Worm (Caenorhabditis elegans): Measurements from ENCODE around the gene nspb-3.

nspb-3 gene

DNA sequence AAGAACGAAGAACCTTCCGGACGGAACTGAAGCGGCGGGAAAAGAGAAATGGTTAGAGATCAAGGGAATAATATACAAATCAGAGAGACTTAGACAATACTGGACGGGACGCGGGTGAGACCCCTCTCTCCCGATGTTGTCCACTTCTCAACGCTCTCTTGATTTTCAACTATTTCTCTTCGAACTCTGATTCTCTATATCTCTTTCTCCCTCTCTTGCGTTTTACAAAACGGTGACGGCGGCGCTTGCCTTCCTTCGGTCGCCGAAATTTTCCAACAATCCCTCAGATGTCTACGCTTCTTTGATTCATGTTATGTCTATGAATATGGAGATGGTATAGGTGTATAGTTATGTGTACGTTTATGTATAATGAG lies 18.1 kb downstream of the nspb-3 start:
- TF ChIP-seq F13C5.2 (tag; optimal IDR thresholded peaks at IDR 0.05) (no peak), hmbx-1 (tag; optimal IDR thresholded peaks at IDR 0.05) (no peak), hmg-4 (GFP tag; optimal IDR thresholded peaks at IDR 0.05) (no peak), sea-1 (GFP tag; conservative IDR thresholded peaks at IDR 0.05) (no peak), B0310.2 (tag; optimal IDR thresholded peaks at IDR 0.05) (no peak), ets-7 (tag; optimal IDR thresholded peaks at IDR 0.05) (no peak), ceh-13 (GFP tag; optimal IDR thresholded peaks at IDR 0.05) (no peak), flt-1 (GFP tag; IDR thresholded peaks at IDR 0.05) (no peak), tra-4 (tag; optimal IDR thresholded peaks at IDR 0.05) (no peak), ama-1 (optimal IDR thresholded peaks at IDR 0.05) (no peak), tbx-11 (GFP tag; IDR thresholded peaks at IDR 0.05) (no peak), pes-1 (GFP tag; IDR thresholded peaks at IDR 0.05) (no peak), ceh-36 (tag; optimal IDR thresholded peaks at IDR 0.05) (no peak)

DNA sequence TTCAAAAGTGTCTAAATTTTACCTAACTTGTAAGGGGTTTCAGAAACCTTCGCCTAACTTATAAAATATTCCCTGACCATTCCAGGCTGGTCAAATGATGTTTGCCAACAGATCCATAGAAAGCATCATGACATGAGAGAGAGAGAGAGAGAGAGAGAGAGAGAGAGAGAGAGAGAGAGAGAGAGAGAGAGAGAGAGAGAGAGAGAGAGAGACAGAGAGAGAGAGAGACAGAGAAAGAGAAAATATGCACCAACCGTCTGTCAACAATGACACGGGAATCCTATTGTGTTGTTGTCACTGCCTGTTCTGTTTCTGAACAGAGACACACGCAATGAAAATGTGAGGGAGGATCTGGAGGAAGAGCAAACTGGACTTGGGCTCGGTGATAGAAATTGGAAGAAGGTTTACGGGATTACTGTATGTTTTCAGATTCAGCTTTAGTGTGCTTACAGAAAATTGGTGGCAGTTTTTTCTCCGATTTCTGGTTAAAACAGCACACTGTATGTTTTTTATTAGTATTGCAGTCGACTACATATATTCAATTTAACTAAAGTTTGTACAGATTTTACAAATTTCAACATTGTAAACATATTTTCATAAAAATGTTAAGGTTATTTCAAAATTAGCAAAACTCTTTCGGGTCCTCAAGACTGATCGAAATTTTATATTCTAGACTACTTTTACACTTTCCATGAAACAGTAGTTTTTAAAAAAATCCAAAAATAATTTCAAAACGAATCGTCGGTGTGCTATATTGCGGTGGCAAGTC lies 18.6 kb downstream of the nspb-3 start:
- no peak for TF ChIP-seq tbx-37 (GFP tag; conservative IDR thresholded peaks at IDR 0.05)
- no peak for TF ChIP-seq hnd-1 (tag; optimal IDR thresholded peaks at IDR 0.05)
- TF ChIP-seq hmbx-1 (tag; optimal IDR thresholded peaks at IDR 0.05): no peak
- TF ChIP-seq pes-1 (GFP tag; IDR thresholded peaks at IDR 0.05): no peak
- no peak for TF ChIP-seq B0310.2 (tag; optimal IDR thresholded peaks at IDR 0.05)
- no peak for TF ChIP-seq aly-1 (tag; optimal IDR thresholded peaks at IDR 0.05)
- no peak for TF ChIP-seq flt-1 (GFP tag; IDR thresholded peaks at IDR 0.05)
- no peak for TF ChIP-seq ama-1 (optimal IDR thresholded peaks at IDR 0.05)
- no peak for TF ChIP-seq ceh-13 (GFP tag; optimal IDR thresholded peaks at IDR 0.05)
- TF ChIP-seq ets-7 (tag; optimal IDR thresholded peaks at IDR 0.05): no peak
- no peak for TF ChIP-seq sea-1 (GFP tag; conservative IDR thresholded peaks at IDR 0.05)
- no peak for TF ChIP-seq ceh-36 (tag; optimal IDR thresholded peaks at IDR 0.05)
- no peak for TF ChIP-seq F13C5.2 (tag; optimal IDR thresholded peaks at IDR 0.05)
- TF ChIP-seq hmg-4 (GFP tag; optimal IDR thresholded peaks at IDR 0.05): no peak
- no peak for TF ChIP-seq scrt-1 (GFP tag; IDR thresholded peaks at IDR 0.05)

DNA sequence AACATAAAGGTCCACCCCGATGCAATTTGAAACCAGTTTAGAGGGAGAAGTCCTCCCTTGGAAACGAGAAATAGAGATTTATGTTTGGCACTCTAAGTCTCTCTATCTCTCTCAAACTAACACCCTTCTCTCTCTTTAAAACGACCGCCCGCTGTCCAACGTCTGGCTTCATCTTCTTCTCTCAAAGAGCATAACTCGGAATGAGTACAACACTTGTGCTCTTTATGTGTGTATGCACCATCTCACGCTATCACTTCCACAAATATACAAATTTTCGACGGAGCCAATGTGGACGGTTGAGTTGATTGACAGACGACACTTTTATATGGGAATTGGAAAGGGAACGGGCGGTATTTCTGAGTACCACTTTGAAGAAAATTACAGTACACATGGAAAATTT lies 20.4 kb downstream of the nspb-3 start:
- TF ChIP-seq tbx-37 (GFP tag; conservative IDR thresholded peaks at IDR 0.05): no peak

DNA sequence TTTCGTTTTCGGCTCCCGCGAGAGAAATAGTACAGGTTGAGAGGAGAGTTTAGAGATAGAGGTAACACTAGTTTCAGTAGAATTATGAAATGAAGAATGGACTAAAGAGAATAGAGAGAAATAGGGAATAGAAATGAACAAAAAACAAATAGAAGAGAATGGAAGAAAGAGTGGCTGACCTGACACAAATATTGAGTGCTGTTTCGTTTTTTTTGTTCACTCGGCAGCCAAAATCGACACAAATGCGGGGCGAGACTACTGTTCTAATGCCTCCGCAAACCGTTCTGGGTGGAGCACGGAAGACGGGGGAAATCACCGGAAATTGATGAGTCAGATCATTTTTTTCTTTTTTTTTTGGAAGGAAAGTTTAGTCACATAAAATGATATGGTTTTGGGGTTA lies 22.1 kb downstream of the nspb-3 start:
- TF ChIP-seq ets-7 (tag; optimal IDR thresholded peaks at IDR 0.05): no peak
- no peak for TF ChIP-seq sea-1 (GFP tag; conservative IDR thresholded peaks at IDR 0.05)
- TF ChIP-seq tbx-37 (GFP tag; conservative IDR thresholded peaks at IDR 0.05): no peak
- TF ChIP-seq ceh-13 (GFP tag; optimal IDR thresholded peaks at IDR 0.05): no peak

DNA sequence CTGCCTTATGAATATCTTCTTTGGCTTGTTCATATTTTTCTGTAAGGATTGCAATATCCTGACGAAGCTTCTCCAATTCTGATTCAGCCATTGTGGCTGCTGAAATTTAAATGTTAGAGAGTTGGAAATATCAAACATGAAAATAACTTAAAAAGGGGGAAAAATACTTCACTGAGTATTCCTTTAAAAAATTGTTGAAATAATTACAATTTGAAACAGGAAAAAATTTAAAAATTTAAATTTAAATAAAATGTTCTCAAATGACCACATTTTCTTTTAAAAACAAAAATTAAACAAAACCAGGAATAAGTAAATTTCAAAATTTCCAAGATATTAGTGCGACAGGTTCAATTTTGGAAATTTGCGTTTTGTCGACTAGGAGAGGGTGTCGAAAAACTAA lies 22.5 kb downstream of the nspb-3 start, which contains the start of gene bicd-1:
bicd-1 (minus strand) TSS at position 101 of the 400 bp plus-strand sequence.
- TF ChIP-seq hmg-4 (GFP tag; optimal IDR thresholded peaks at IDR 0.05) (no peak), ceh-36 (tag; optimal IDR thresholded peaks at IDR 0.05) (no peak), B0310.2 (tag; optimal IDR thresholded peaks at IDR 0.05) (no peak), hmbx-1 (tag; optimal IDR thresholded peaks at IDR 0.05) (no peak), tbx-11 (GFP tag; IDR thresholded peaks at IDR 0.05) (no peak), hnd-1 (tag; optimal IDR thresholded peaks at IDR 0.05) (no peak), sea-1 (GFP tag; conservative IDR thresholded peaks at IDR 0.05) (no peak), F13C5.2 (tag; optimal IDR thresholded peaks at IDR 0.05) (no peak), ceh-13 (GFP tag; optimal IDR thresholded peaks at IDR 0.05) (no peak), tra-4 (tag; optimal IDR thresholded peaks at IDR 0.05) (no peak), scrt-1 (GFP tag; IDR thresholded peaks at IDR 0.05) (no peak), flt-1 (GFP tag; IDR thresholded peaks at IDR 0.05) (no peak), ets-7 (tag; optimal IDR thresholded peaks at IDR 0.05) (no peak), tbx-37 (GFP tag; conservative IDR thresholded peaks at IDR 0.05) (no peak), ama-1 (optimal IDR thresholded peaks at IDR 0.05) (no peak), pes-1 (GFP tag; IDR thresholded peaks at IDR 0.05) (no peak), aly-1 (tag; optimal IDR thresholded peaks at IDR 0.05) (no peak)

DNA sequence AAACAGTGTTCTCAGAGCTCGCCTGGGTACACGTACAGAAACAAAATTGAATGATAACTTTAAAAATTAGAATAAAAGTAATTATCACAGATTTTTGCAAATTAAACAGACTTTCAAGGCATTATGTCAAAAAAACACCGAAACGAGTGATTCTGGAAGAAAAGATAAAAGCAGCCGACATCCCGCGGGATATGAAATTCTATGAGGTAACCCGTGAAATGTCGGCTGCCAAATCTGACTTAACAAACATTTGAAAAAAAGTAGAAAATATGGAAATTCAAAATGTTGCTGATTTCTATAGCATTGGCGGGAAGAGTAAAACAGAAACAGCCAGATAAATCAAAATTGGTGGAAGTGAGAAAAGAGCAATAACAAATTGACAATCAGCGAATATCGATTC lies 29.2 kb downstream of the nspb-3 start:
- TF ChIP-seq flt-1 (GFP tag; IDR thresholded peaks at IDR 0.05): no peak
- TF ChIP-seq F13C5.2 (tag; optimal IDR thresholded peaks at IDR 0.05): no peak
- no peak for TF ChIP-seq pes-1 (GFP tag; IDR thresholded peaks at IDR 0.05)
- TF ChIP-seq hmbx-1 (tag; optimal IDR thresholded peaks at IDR 0.05): no peak
- TF ChIP-seq ceh-13 (GFP tag; optimal IDR thresholded peaks at IDR 0.05): no peak
- no peak for TF ChIP-seq hnd-1 (tag; optimal IDR thresholded peaks at IDR 0.05)
- no peak for TF ChIP-seq tbx-37 (GFP tag; conservative IDR thresholded peaks at IDR 0.05)

DNA sequence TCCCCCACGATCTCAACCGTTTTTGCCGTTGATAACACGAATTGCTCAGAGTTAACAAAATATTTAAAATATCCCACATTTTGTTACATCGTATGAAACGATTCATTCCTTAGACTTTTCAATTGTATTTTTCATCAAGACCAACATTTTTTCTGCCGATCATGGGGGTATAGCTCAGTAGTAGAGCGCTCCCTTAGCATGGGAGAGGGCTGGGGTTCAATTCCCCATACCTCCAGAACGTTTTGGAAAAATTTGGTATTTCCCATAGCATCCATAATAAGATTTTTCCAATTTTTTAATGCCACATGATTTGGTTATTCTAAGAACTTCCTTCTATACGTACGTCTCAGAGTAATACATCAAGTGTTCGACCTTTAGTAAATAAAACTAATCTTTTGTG lies 32.7 kb downstream of the nspb-3 start:
- TF ChIP-seq hmbx-1 (tag; optimal IDR thresholded peaks at IDR 0.05): no peak
- TF ChIP-seq tra-4 (tag; optimal IDR thresholded peaks at IDR 0.05): no peak
- no peak for TF ChIP-seq F13C5.2 (tag; optimal IDR thresholded peaks at IDR 0.05)
- TF ChIP-seq hmg-4 (GFP tag; optimal IDR thresholded peaks at IDR 0.05): no peak
- no peak for TF ChIP-seq ama-1 (optimal IDR thresholded peaks at IDR 0.05)
- TF ChIP-seq ets-7 (tag; optimal IDR thresholded peaks at IDR 0.05): no peak
- no peak for TF ChIP-seq aly-1 (tag; optimal IDR thresholded peaks at IDR 0.05)
- no peak for TF ChIP-seq flt-1 (GFP tag; IDR thresholded peaks at IDR 0.05)

DNA sequence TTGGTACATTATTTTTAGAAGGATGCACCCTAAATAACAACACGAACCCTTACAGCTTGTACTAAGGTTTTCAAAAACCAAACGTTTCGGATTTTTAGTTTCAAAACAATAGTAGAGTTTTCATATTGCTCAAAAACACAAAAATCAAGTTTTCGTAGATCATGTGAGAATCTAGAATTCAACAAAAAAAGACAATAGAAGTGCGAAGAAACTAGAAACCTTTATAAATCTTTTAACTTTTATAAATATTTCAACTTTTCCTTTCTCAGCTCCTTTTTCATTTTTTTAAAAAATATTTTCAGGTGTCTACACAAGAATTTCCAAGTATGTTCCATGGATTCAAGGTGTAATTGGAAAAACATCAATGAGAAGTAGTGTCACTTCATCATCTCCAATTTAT lies 34.3 kb downstream of the nspb-3 start, which contains the start of gene best-9:
best-9 (plus strand) TSS at position 301 of the 400 bp plus-strand sequence.
- TF ChIP-seq hnd-1 (tag; optimal IDR thresholded peaks at IDR 0.05) (no peak), ceh-13 (GFP tag; optimal IDR thresholded peaks at IDR 0.05) (no peak), F13C5.2 (tag; optimal IDR thresholded peaks at IDR 0.05) (no peak), B0310.2 (tag; optimal IDR thresholded peaks at IDR 0.05) (no peak), tra-4 (tag; optimal IDR thresholded peaks at IDR 0.05) (no peak), pes-1 (GFP tag; IDR thresholded peaks at IDR 0.05) (no peak), hmbx-1 (tag; optimal IDR thresholded peaks at IDR 0.05) (no peak), hmg-4 (GFP tag; optimal IDR thresholded peaks at IDR 0.05) (no peak), flt-1 (GFP tag; IDR thresholded peaks at IDR 0.05) (no peak), ceh-36 (tag; optimal IDR thresholded peaks at IDR 0.05) (no peak), ets-7 (tag; optimal IDR thresholded peaks at IDR 0.05) (no peak)
